Fruit fly (Drosophila melanogaster) whole organism, prepupa: ENCODE measurements around the gene CG33257.

Experiments used
- Blimp-1 ChIP-seq: fragments of 200-800 bp; sonication (Bioruptor generic); optimal IDR thresholded peaks from 3 replicates; lab custom pipeline; 2017; ENCODE audit warnings: missing biosample characterization, missing genetic modification characterization, mild to moderate bottlenecking, moderate library complexity, missing genetic modification reagents
- CG10631 ChIP-seq: fragments of 200-800 bp; sonication (Bioruptor generic); optimal IDR thresholded peaks from 2 replicates; lab custom pipeline; 2016; ENCODE audit warnings: missing biosample characterization, missing genetic modification characterization
- CG10669 ChIP-seq: fragments of 200-800 bp; sonication (Bioruptor generic); optimal IDR thresholded peaks from 3 replicates; lab custom pipeline; 2018; ENCODE audit warnings: missing biosample characterization, mild to moderate bottlenecking, missing genetic modification characterization, moderate library complexity
- CG11762 ChIP-seq: fragments of 200-800 bp; sonication (Bioruptor generic); optimal IDR thresholded peaks from 3 replicates; lab custom pipeline; 2016; ENCODE audit warnings: missing biosample characterization, missing genetic modification characterization; ENCODE audit not compliant: insufficient read depth
- CG11902 ChIP-seq: fragments of 200-800 bp; sonication (Bioruptor generic); optimal IDR thresholded peaks from 3 replicates; lab custom pipeline; 2016; ENCODE audit warnings: missing biosample characterization, missing genetic modification characterization
- CG1621 ChIP-seq: fragments of 200-800 bp; sonication (Bioruptor generic); optimal IDR thresholded peaks from 3 replicates; lab custom pipeline; 2018; ENCODE audit warnings: missing biosample characterization, mild to moderate bottlenecking, missing genetic modification characterization
- CG31627 ChIP-seq: fragments of 200-800 bp; sonication (Bioruptor generic); optimal IDR thresholded peaks from 3 replicates; lab custom pipeline; 2016; ENCODE audit warnings: missing biosample characterization, missing genetic modification characterization
- CG32006 ChIP-seq: fragments of 200-800 bp; sonication (Bioruptor generic); optimal IDR thresholded peaks from 3 replicates; lab custom pipeline; 2017; ENCODE audit warnings: missing biosample characterization, mild to moderate bottlenecking, missing genetic modification characterization
- CG34406 ChIP-seq: fragments of 200-800 bp; sonication (Bioruptor generic); optimal IDR thresholded peaks from 3 replicates; lab custom pipeline; 2016; ENCODE audit warnings: missing biosample characterization, missing genetic modification characterization
- CG3919 ChIP-seq: fragments of 200-800 bp; sonication (Bioruptor generic); optimal IDR thresholded peaks from 3 replicates; lab custom pipeline; 2016; ENCODE audit warnings: missing biosample characterization, missing genetic modification characterization
- CG6163 ChIP-seq: fragments of 200-800 bp; sonication (Bioruptor generic); IDR thresholded peaks from 3 replicates; pipeline ENCODE4 v1.3.6; 2022; ENCODE audit warnings: missing biosample characterization, missing genetic modification characterization
- CG6792 ChIP-seq: fragments of 200-800 bp; sonication (Bioruptor generic); optimal IDR thresholded peaks from 3 replicates; lab custom pipeline; 2016; ENCODE audit warnings: missing biosample characterization, missing genetic modification characterization
- CG6808 ChIP-seq: fragments of 200-800 bp; sonication (Bioruptor generic); optimal IDR thresholded peaks from 3 replicates; lab custom pipeline; 2017; ENCODE audit warnings: missing biosample characterization, missing genetic modification characterization, mild to moderate bottlenecking, moderate library complexity, missing genetic modification reagents
- CG6854 ChIP-seq: fragments of 200-800 bp; sonication (Bioruptor generic); optimal IDR thresholded peaks from 2 replicates; lab custom pipeline; 2017; ENCODE audit warnings: missing biosample characterization, mild to moderate bottlenecking, missing genetic modification characterization
- CG8119 ChIP-seq: fragments of 200-800 bp; sonication (Bioruptor generic); IDR thresholded peaks from 3 replicates; pipeline ENCODE4 v1.3.6; 2022; ENCODE audit warnings: missing biosample characterization, missing genetic modification characterization
- CG8319 ChIP-seq: fragments of 200-800 bp; sonication (Bioruptor generic); optimal IDR thresholded peaks from 3 replicates; lab custom pipeline; 2016; ENCODE audit warnings: missing biosample characterization, missing genetic modification characterization
- CG9139 ChIP-seq: fragments of 200-800 bp; sonication (Bioruptor generic); optimal IDR thresholded peaks from 3 replicates; lab custom pipeline; 2017; ENCODE audit warnings: missing biosample characterization, mild to moderate bottlenecking, missing genetic modification characterization
- Eip75B ChIP-seq: fragments of 200-800 bp; sonication (Bioruptor generic); optimal IDR thresholded peaks from 3 replicates; lab custom pipeline; 2016; ENCODE audit warnings: missing biosample characterization, missing genetic modification characterization
- Eip78C ChIP-seq: fragments of 200-800 bp; sonication (Bioruptor generic); peaks from one replicate; lab custom pipeline; 2016; ENCODE audit warnings: missing biosample characterization, missing genetic modification characterization
- Eip93F ChIP-seq: fragments of 200-800 bp; sonication (Bioruptor generic); optimal IDR thresholded peaks from 2 replicates; lab custom pipeline; 2016; ENCODE audit warnings: missing biosample characterization, mild to moderate bottlenecking, missing genetic modification characterization
- Ets96B ChIP-seq: fragments of 200-800 bp; optimal IDR thresholded peaks from 2 replicates; lab custom pipeline; 2019; ENCODE audit warnings: missing biosample characterization, mild to moderate bottlenecking, missing genetic modification characterization, moderate library complexity
- Gug ChIP-seq: fragments of 200-800 bp; sonication (Bioruptor generic); IDR thresholded peaks from 2 replicates; pipeline ENCODE4 v1.3.6; 2022; ENCODE audit warnings: missing biosample characterization, missing genetic modification characterization
- Hr38 ChIP-seq: sonication (Bioruptor generic); optimal IDR thresholded peaks from 2 replicates; lab custom pipeline; 2016; ENCODE audit warnings: missing biosample characterization, missing genetic modification characterization
- Hr39 ChIP-seq: fragments of 200-800 bp; sonication (Bioruptor generic); optimal IDR thresholded peaks from 2 replicates; lab custom pipeline; 2016; ENCODE audit warnings: missing biosample characterization, missing genetic modification characterization
- Hr4 ChIP-seq: fragments of 200-800 bp; sonication (Bioruptor generic); optimal IDR thresholded peaks from 3 replicates; lab custom pipeline; 2016; ENCODE audit warnings: missing biosample characterization, missing genetic modification characterization
- Met ChIP-seq: fragments of 200-800 bp; sonication (Bioruptor generic); optimal IDR thresholded peaks from 3 replicates; lab custom pipeline; 2016; ENCODE audit warnings: missing biosample characterization, missing genetic modification characterization
- OdsH ChIP-seq: fragments of 200-800 bp; sonication (Bioruptor generic); optimal IDR thresholded peaks from 3 replicates; lab custom pipeline; 2016; ENCODE audit warnings: missing biosample characterization, missing genetic modification characterization
- Smox ChIP-seq: fragments of 200-800 bp; sonication (Bioruptor generic); optimal IDR thresholded peaks from 3 replicates; lab custom pipeline; 2016; ENCODE audit warnings: missing biosample characterization, missing genetic modification characterization
- Sox102F ChIP-seq: fragments of 200-800 bp; sonication (Bioruptor generic); optimal IDR thresholded peaks from 2 replicates; lab custom pipeline; 2016; ENCODE audit warnings: missing biosample characterization, mild to moderate bottlenecking, missing genetic modification characterization
- Sox14 ChIP-seq: fragments of 200-800 bp; sonication (Bioruptor generic); optimal IDR thresholded peaks from 3 replicates; lab custom pipeline; 2016; ENCODE audit warnings: missing biosample characterization, missing genetic modification characterization
- Sox15 ChIP-seq: fragments of 200-800 bp; sonication (Bioruptor generic); optimal IDR thresholded peaks from 3 replicates; lab custom pipeline; 2016; ENCODE audit warnings: missing biosample characterization, missing genetic modification characterization
- achi ChIP-seq: fragments of 200-800 bp; sonication (Bioruptor generic); optimal IDR thresholded peaks from 3 replicates; lab custom pipeline; 2016; ENCODE audit warnings: missing biosample characterization, missing genetic modification characterization
- acj6 ChIP-seq: fragments of 200-800 bp; sonication (Bioruptor generic); optimal IDR thresholded peaks from 3 replicates; lab custom pipeline; 2016; ENCODE audit warnings: missing biosample characterization, missing genetic modification characterization
- cyc ChIP-seq: fragments of 200-800 bp; sonication (Bioruptor generic); optimal IDR thresholded peaks from 3 replicates; lab custom pipeline; 2016; ENCODE audit warnings: missing biosample characterization, missing genetic modification characterization
- dac ChIP-seq: fragments of 200-800 bp; sonication (Bioruptor generic); optimal IDR thresholded peaks from 2 replicates; lab custom pipeline; 2017; ENCODE audit warnings: missing biosample characterization, mild to moderate bottlenecking, missing genetic modification characterization
- dsx ChIP-seq: fragments of 200-800 bp; optimal IDR thresholded peaks from 3 replicates; lab custom pipeline; 2019; ENCODE audit warnings: missing biosample characterization, mild to moderate bottlenecking, missing genetic modification characterization, moderate library complexity; ENCODE audit not compliant: poor library complexity, severe bottlenecking
- esn ChIP-seq: fragments of 200-800 bp; sonication (Bioruptor generic); optimal IDR thresholded peaks from 2 replicates; lab custom pipeline; 2016; ENCODE audit warnings: missing biosample characterization, mild to moderate bottlenecking, missing genetic modification characterization, moderate library complexity
- fd59A ChIP-seq: fragments of 200-800 bp; sonication (Bioruptor generic); optimal IDR thresholded peaks from 2 replicates; lab custom pipeline; 2017; ENCODE audit warnings: missing biosample characterization, mild to moderate bottlenecking, missing genetic modification characterization, missing genetic modification reagents
- fd85E ChIP-seq: fragments of 200-800 bp; sonication (Bioruptor generic); optimal IDR thresholded peaks from 3 replicates; lab custom pipeline; 2016; ENCODE audit warnings: missing biosample characterization, missing genetic modification characterization
- lz ChIP-seq: fragments of 200-800 bp; sonication (Bioruptor generic); optimal IDR thresholded peaks from 3 replicates; lab custom pipeline; 2016; ENCODE audit warnings: missing biosample characterization, missing genetic modification characterization
- net ChIP-seq: fragments of 200-800 bp; sonication (Bioruptor generic); optimal IDR thresholded peaks from 3 replicates; lab custom pipeline; 2016; ENCODE audit warnings: missing biosample characterization, missing genetic modification characterization
- pdm3 ChIP-seq: fragments of 200-800 bp; sonication (Bioruptor generic); optimal IDR thresholded peaks from 3 replicates; lab custom pipeline; 2016; ENCODE audit warnings: missing biosample characterization, missing genetic modification characterization
- salr ChIP-seq, 2 experiments: fragments of 200-800 bp; sonication (Bioruptor generic); optimal IDR thresholded peaks; 3 replicates each; lab custom pipeline; 2016 to 2018; ENCODE audit warnings: missing biosample characterization in 2 of 2, missing genetic modification characterization in 2 of 2, mild to moderate bottlenecking in 1 of 2
- spab ChIP-seq: fragments of 200-800 bp; sonication (Bioruptor generic); optimal IDR thresholded peaks from 2 replicates; lab custom pipeline; 2017; ENCODE audit warnings: missing biosample characterization, mild to moderate bottlenecking, missing genetic modification characterization, missing genetic modification reagents
- ss ChIP-seq, 2 experiments: fragments of 200-800 bp; sonication (Bioruptor generic); optimal IDR thresholded peaks; 2 replicates in 1 of 2; 3 replicates in 1 of 2; lab custom pipeline; 2017 to 2018; ENCODE audit warnings: mild to moderate bottlenecking in 2 of 2, missing biosample characterization in 2 of 2, missing genetic modification characterization in 2 of 2, moderate library complexity in 1 of 2
- svp ChIP-seq: fragments of 200-800 bp; sonication (Bioruptor generic); peaks from one replicate; lab custom pipeline; 2016; ENCODE audit warnings: missing biosample characterization, missing genetic modification characterization
- topi ChIP-seq: fragments of 200-800 bp; sonication (Bioruptor generic); optimal IDR thresholded peaks from 3 replicates; lab custom pipeline; 2016; ENCODE audit warnings: missing biosample characterization, missing genetic modification characterization
- vri ChIP-seq: fragments of 200-800 bp; sonication (Bioruptor generic); optimal IDR thresholded peaks from 3 replicates; lab custom pipeline; 2016; ENCODE audit warnings: missing biosample characterization, mild to moderate bottlenecking, missing genetic modification characterization

Gene CG33257

dm6 chr3L:16357187-16357728, 11.1 kb downstream of the CG33257 start:
- TF ChIP-seq vri (GFP tag; lab: Kevin White, UChicago) (peak; percentile 71), CG1621 (tag; lab: Kevin White, UChicago) (peak; percentile 21), topi (GFP tag; lab: Kevin White, UChicago) (no peak), CG8319 (no peak), CG11902 (GFP tag; lab: Kevin White, UChicago) (no peak), CG6163 (GFP tag; lab: Robert Waterston, UW) (0 out of 3 replicates have a peak, but pooled peaks have one; percentile 25), Smox (no peak), Eip75B (GFP tag; lab: Kevin White, UChicago) (no peak)

dm6 chr3L:16357860-16358259, 11.7 kb downstream of the CG33257 start:
- TF ChIP-seq dac (no peak), CG31627 (GFP tag; lab: Kevin White, UChicago) (no peak), Eip93F (GFP tag; lab: Kevin White, UChicago) (no peak), CG32006 (GFP tag; lab: Kevin White, UChicago) (no peak), Hr39 (no peak), lz (GFP tag; lab: Kevin White, UChicago) (no peak), topi (GFP tag; lab: Kevin White, UChicago) (no peak), CG6808 (GFP tag; lab: Kevin White, UChicago) (peak; percentile 38), CG6163 (GFP tag; lab: Robert Waterston, UW) (no peak), Eip78C (GFP tag; lab: Kevin White, UChicago) (peak; percentile 78), Hr4 (no peak), Sox15 (no peak), Gug (GFP tag; lab: Robert Waterston, UW) (no peak), Blimp-1 (no peak), Eip75B (GFP tag; lab: Kevin White, UChicago) (no peak), pdm3 (GFP tag; lab: Kevin White, UChicago) (no peak), salr (GFP tag; optimal IDR thresholded peaks at IDR 0.05; lab: Kevin White, UChicago) (peak in 1 of 2 experiments; percentile 40), Sox14 (GFP tag; lab: Kevin White, UChicago) (peak; percentile 4), acj6 (GFP tag; lab: Kevin White, UChicago) (no peak), ss (GFP tag; optimal IDR thresholded peaks at IDR 0.05; lab: Kevin White, UChicago) (no peak), CG6854 (GFP tag; lab: Kevin White, UChicago) (no peak), net (GFP tag; lab: Kevin White, UChicago) (no peak), dsx (GFP tag; lab: Kevin White, UChicago) (no peak), CG8119 (GFP tag; lab: Robert Waterston, UW) (no peak), CG10669 (GFP tag; lab: Kevin White, UChicago) (no peak), Hr38 (GFP tag; lab: Kevin White, UChicago) (no peak), cyc (no peak), Ets96B (no peak), esn (GFP tag; lab: Kevin White, UChicago) (peak; percentile 14), CG9139 (GFP tag; lab: Kevin White, UChicago) (no peak), Met (GFP tag; lab: Kevin White, UChicago) (no peak), CG34406 (GFP tag; lab: Kevin White, UChicago) (no peak), achi (GFP tag; lab: Kevin White, UChicago) (no peak), Smox (no peak), CG3919 (no peak), OdsH (GFP tag; lab: Kevin White, UChicago) (no peak), Sox102F (GFP tag; lab: Kevin White, UChicago) (no peak), CG10631 (GFP tag; lab: Kevin White, UChicago) (no peak), fd59A (GFP tag; lab: Kevin White, UChicago) (no peak), svp (GFP tag; lab: Kevin White, UChicago) (no peak), fd85E (GFP tag; lab: Kevin White, UChicago) (no peak), CG6792 (GFP tag; lab: Kevin White, UChicago) (no peak), CG11762 (GFP tag; lab: Kevin White, UChicago) (no peak), spab (no peak)
